Worm (Caenorhabditis elegans) whole organism, early embryonic: ENCODE data around the gene fbxa-99.

ENCODE experiments used
- B0310.2 ChIP-seq: sonication (generic microtip); optimal IDR thresholded peaks from 2 replicates; lab custom pipeline; 2016; ENCODE audit warnings: mild to moderate bottlenecking, missing genetic modification characterization, missing compliant biosample characterization
- F13C5.2 ChIP-seq: sonication (generic microtip); optimal IDR thresholded peaks from 2 replicates; lab custom pipeline; 2017; ENCODE audit warnings: mild to moderate bottlenecking, missing genetic modification characterization, inconsistent platforms, missing compliant biosample characterization
- ama-1 ChIP-seq: fragments of 150-350 bp; optimal IDR thresholded peaks from 2 replicates; lab custom pipeline; 2014
- hmbx-1 ChIP-seq: sonication (generic microtip); optimal IDR thresholded peaks from 2 replicates; lab custom pipeline; 2016; ENCODE audit warnings: mild to moderate bottlenecking, missing genetic modification characterization, missing compliant biosample characterization
- hmg-4 ChIP-seq: fragments of 200-800 bp; sonication (Bioruptor generic); optimal IDR thresholded peaks from 2 replicates; lab custom pipeline; 2018; ENCODE audit warnings: mild to moderate bottlenecking, missing genetic modification characterization, missing compliant biosample characterization
- scrt-1 ChIP-seq: fragments of 200-800 bp; sonication (Bioruptor generic); IDR thresholded peaks from 2 replicates; pipeline ENCODE4 v1.3.6; 2022; ENCODE audit warnings: missing genetic modification characterization, missing compliant biosample characterization
- sea-1 ChIP-seq: fragments of 200-800 bp; sonication (Bioruptor generic); conservative IDR thresholded peaks from 2 replicates; pipeline ENCODE4 v1.3.6; 2022; ENCODE audit warnings: missing genetic modification characterization, missing compliant biosample characterization
- tbx-37 ChIP-seq: fragments of 200-800 bp; sonication (Bioruptor generic); conservative IDR thresholded peaks from 2 replicates; pipeline ENCODE4 v1.3.6; 2022; ENCODE audit warnings: missing genetic modification reagents, missing genetic modification characterization, missing compliant biosample characterization

- TF ChIP-seq sea-1 (no peak), B0310.2 (tag; lab: Kevin White, UChicago) (no peak), scrt-1 (no peak), hmbx-1 (tag; lab: Kevin White, UChicago) (no peak), hmg-4 (GFP tag; lab: Kevin White, UChicago) (no peak), ama-1 (no peak), F13C5.2 (tag; lab: Kevin White, UChicago) (no peak), tbx-37 (GFP tag; lab: Robert Waterston, UW) (no peak)
Measured at ce11 chrV:16024300-16024699, 41.6 kb upstream of the fbxa-99 start, which contains the start of gene T10C6.6.
